Fruit fly (Drosophila melanogaster) whole organism, embryonic: ENCODE results near the gene CG34238.
A peak's percentile ranks its signal among the peaks of the same experiment; 100 is the strongest.

Source experiments
- Aef1 ChIP-seq: fragments of 200-800 bp; sonication (Bioruptor generic); IDR thresholded peaks from 3 replicates; pipeline ENCODE4 v1.3.6; 2022; ENCODE audit warnings: missing biosample characterization, missing genetic modification characterization
- Bgb ChIP-seq: fragments of 200-800 bp; sonication (Bioruptor generic); IDR thresholded peaks from 2 replicates; pipeline ENCODE4 v1.3.6; 2022; ENCODE audit warnings: missing biosample characterization, missing genetic modification characterization; ENCODE audit not compliant: partially characterized antibody
- Bteb2 ChIP-seq: fragments of 200-800 bp; sonication (Bioruptor generic); optimal IDR thresholded peaks from 2 replicates; lab custom pipeline; 2016; ENCODE audit warnings: missing biosample characterization, missing genetic modification characterization
- CG10321 ChIP-seq: fragments of 200-800 bp; sonication (Bioruptor generic); IDR thresholded peaks from 2 replicates; pipeline ENCODE4 v1.3.6; 2022; ENCODE audit warnings: missing biosample characterization, missing genetic modification characterization
- CG12104 ChIP-seq: fragments of 200-800 bp; sonication (Bioruptor generic); optimal IDR thresholded peaks from 3 replicates; lab custom pipeline; 2016; ENCODE audit warnings: missing biosample characterization, missing genetic modification characterization
- CG13287 ChIP-seq: fragments of 200-800 bp; sonication (Bioruptor generic); IDR thresholded peaks from 2 replicates; pipeline ENCODE4 v1.3.6; 2022; ENCODE audit warnings: missing biosample characterization, missing genetic modification characterization; ENCODE audit not compliant: partially characterized antibody
- CG13296 ChIP-seq: fragments of 200-800 bp; sonication (Bioruptor generic); optimal IDR thresholded peaks from 3 replicates; lab custom pipeline; 2018; ENCODE audit warnings: missing biosample characterization, mild to moderate bottlenecking, missing genetic modification characterization
- CG14014 ChIP-seq: fragments of 200-800 bp; sonication (Bioruptor generic); IDR thresholded peaks from 2 replicates; pipeline ENCODE4 v1.3.6; 2022; ENCODE audit warnings: missing biosample characterization, missing genetic modification characterization
- CG1529 ChIP-seq: fragments of 200-800 bp; sonication (Bioruptor generic); optimal IDR thresholded peaks from 3 replicates; lab custom pipeline; 2018; ENCODE audit warnings: missing biosample characterization, missing genetic modification characterization
- CG17912 ChIP-seq: fragments of 200-800 bp; sonication (Bioruptor generic); optimal IDR thresholded peaks from 2 replicates; lab custom pipeline; 2018; ENCODE audit warnings: missing biosample characterization, mild to moderate bottlenecking, missing genetic modification characterization
- CG18764 ChIP-seq: fragments of 200-800 bp; sonication (Bioruptor generic); optimal IDR thresholded peaks from 3 replicates; lab custom pipeline; 2016; ENCODE audit warnings: missing biosample characterization, missing genetic modification characterization
- CG31224 ChIP-seq: fragments of 200-800 bp; sonication (Bioruptor generic); IDR thresholded peaks from 2 replicates; pipeline ENCODE4 v1.3.6; 2022; ENCODE audit warnings: missing biosample characterization, missing genetic modification characterization
- CG32767 ChIP-seq: fragments of 200-800 bp; sonication (Bioruptor generic); IDR thresholded peaks from 2 replicates; pipeline ENCODE4 v1.3.6; 2022; ENCODE audit warnings: missing biosample characterization, missing genetic modification characterization
- CG5953 ChIP-seq: fragments of 200-800 bp; sonication (Bioruptor generic); IDR thresholded peaks from 2 replicates; pipeline ENCODE4 v1.3.6; 2022; ENCODE audit warnings: missing biosample characterization, missing genetic modification characterization
- CG6254 ChIP-seq: fragments of 200-800 bp; sonication (Bioruptor generic); optimal IDR thresholded peaks from 3 replicates; lab custom pipeline; 2017; ENCODE audit warnings: mild to moderate bottlenecking, missing biosample characterization, missing genetic modification reagents, missing genetic modification characterization
- CG6272 ChIP-seq: fragments of 200-800 bp; sonication (Bioruptor generic); IDR thresholded peaks from 2 replicates; pipeline ENCODE4 v1.3.6; 2022; ENCODE audit warnings: missing biosample characterization, missing genetic modification characterization
- CG6854 ChIP-seq: fragments of 200-800 bp; sonication (Bioruptor generic); optimal IDR thresholded peaks from 3 replicates; lab custom pipeline; 2017; ENCODE audit warnings: missing biosample characterization, mild to moderate bottlenecking, missing genetic modification characterization
- Camta ChIP-seq: fragments of 200-800 bp; sonication (Bioruptor generic); optimal IDR thresholded peaks from 2 replicates; lab custom pipeline; 2016; ENCODE audit warnings: missing biosample characterization, missing genetic modification characterization
- CrebB ChIP-seq: fragments of 200-800 bp; sonication (Bioruptor generic); optimal IDR thresholded peaks from 3 replicates; lab custom pipeline; 2018; ENCODE audit warnings: missing biosample characterization, mild to moderate bottlenecking, missing genetic modification characterization
- Elba2 ChIP-seq: fragments of 200-800 bp; sonication (Bioruptor generic); optimal IDR thresholded peaks from 3 replicates; lab custom pipeline; 2016; ENCODE audit warnings: missing biosample characterization, missing genetic modification characterization
- Hr3 ChIP-seq: fragments of 200-800 bp; sonication (Bioruptor generic); optimal IDR thresholded peaks from 3 replicates; lab custom pipeline; 2016; ENCODE audit warnings: missing biosample characterization, missing genetic modification characterization
- Hr78 ChIP-seq, 2 experiments: fragments of 200-800 bp in 1 of 2; fragments of >200 bp in 1 of 2; sonication (Bioruptor generic) in 1 of 2; optimal IDR thresholded peaks; 2 replicates each; lab custom pipeline; 2017 to 2019; ENCODE audit warnings: missing biosample characterization in 2 of 2, missing genetic modification characterization in 2 of 2, mild to moderate bottlenecking in 1 of 2, moderate library complexity in 1 of 2
- Lhr ChIP-seq: fragments of 200-800 bp; sonication (Bioruptor generic); optimal IDR thresholded peaks from 3 replicates; lab custom pipeline; 2017; ENCODE audit warnings: mild to moderate bottlenecking, missing biosample characterization, missing genetic modification reagents, missing genetic modification characterization
- Meics ChIP-seq: fragments of 200-800 bp; sonication (Bioruptor generic); optimal IDR thresholded peaks from 2 replicates; lab custom pipeline; 2017; ENCODE audit warnings: missing biosample characterization, mild to moderate bottlenecking, missing genetic modification characterization
- Oaz ChIP-seq: fragments of 200-800 bp; sonication (Bioruptor generic); IDR thresholded peaks from 2 replicates; pipeline ENCODE4 v1.3.6; 2022; ENCODE audit warnings: missing biosample characterization, missing genetic modification characterization
- Poxn ChIP-seq: fragments of 200-800 bp; sonication (Bioruptor generic); IDR thresholded peaks from 2 replicates; pipeline ENCODE4 v1.3.6; 2022; ENCODE audit warnings: missing biosample characterization, missing genetic modification characterization
- Sox102F ChIP-seq: fragments of 200-800 bp; sonication (Bioruptor generic); optimal IDR thresholded peaks from 2 replicates; lab custom pipeline; 2018; ENCODE audit warnings: missing biosample characterization, mild to moderate bottlenecking, missing genetic modification characterization, moderate library complexity
- YL-1 ChIP-seq: fragments of 200-800 bp; sonication (Bioruptor generic); optimal IDR thresholded peaks from 3 replicates; lab custom pipeline; 2017; ENCODE audit warnings: missing biosample characterization, mild to moderate bottlenecking, missing genetic modification characterization
- chn ChIP-seq: fragments of 200-800 bp; sonication (Bioruptor generic); optimal IDR thresholded peaks from 2 replicates; lab custom pipeline; 2016; ENCODE audit warnings: missing biosample characterization, missing genetic modification characterization
- da ChIP-seq: fragments of 200-800 bp; sonication (Bioruptor generic); optimal IDR thresholded peaks from 2 replicates; lab custom pipeline; 2016; ENCODE audit warnings: missing biosample characterization, missing genetic modification characterization
- dati ChIP-seq: fragments of 200-800 bp; sonication (Bioruptor generic); IDR thresholded peaks from 2 replicates; pipeline ENCODE4 v1.3.6; 2022; ENCODE audit warnings: missing biosample characterization, missing genetic modification characterization
- dimm ChIP-seq: fragments of 200-800 bp; sonication (Bioruptor generic); IDR thresholded peaks from 2 replicates; pipeline ENCODE4 v1.3.6; 2022; ENCODE audit warnings: missing biosample characterization, missing genetic modification characterization
- eve ChIP-seq, 2 experiments: fragments of >200 bp; optimal IDR thresholded peaks; 2 replicates each; lab custom pipeline; 2017; ENCODE audit warnings: missing biosample characterization in 2 of 2, missing genetic modification characterization in 2 of 2
- fd64A ChIP-seq: fragments of 200-800 bp; sonication (Bioruptor generic); optimal IDR thresholded peaks from 3 replicates; lab custom pipeline; 2018; ENCODE audit warnings: missing biosample characterization, mild to moderate bottlenecking, missing genetic modification characterization
- gce ChIP-seq: fragments of 200-800 bp; sonication (Bioruptor generic); IDR thresholded peaks from 3 replicates; pipeline ENCODE4 v1.3.6; 2022; ENCODE audit warnings: missing biosample characterization, missing genetic modification characterization
- gt ChIP-seq: fragments of 200-800 bp; sonication (Bioruptor generic); IDR thresholded peaks from 2 replicates; pipeline ENCODE4 v1.3.6; 2022; ENCODE audit warnings: missing biosample characterization, missing genetic modification characterization
- lab ChIP-seq: fragments of 200-800 bp; sonication (Bioruptor generic); optimal IDR thresholded peaks from 3 replicates; lab custom pipeline; 2017; ENCODE audit warnings: missing biosample characterization, missing genetic modification characterization, mild to moderate bottlenecking, moderate library complexity, missing genetic modification reagents
- mirr ChIP-seq: fragments of 200-800 bp; sonication (Bioruptor generic); optimal IDR thresholded peaks from 3 replicates; lab custom pipeline; 2018; ENCODE audit warnings: missing biosample characterization, mild to moderate bottlenecking, missing genetic modification characterization
- nmo ChIP-seq: fragments of 200-800 bp; sonication (Bioruptor generic); optimal IDR thresholded peaks from 2 replicates; lab custom pipeline; 2018; ENCODE audit warnings: missing biosample characterization, mild to moderate bottlenecking, missing genetic modification characterization, moderate library complexity
- otp ChIP-seq: fragments of 200-800 bp; sonication (Bioruptor generic); IDR thresholded peaks from 3 replicates; pipeline ENCODE4, ENCODE4 v1.3.6; 2022; ENCODE audit warnings: missing biosample characterization, missing genetic modification characterization
- peb ChIP-seq: fragments of 200-800 bp; sonication (Bioruptor generic); IDR thresholded peaks from 2 replicates; pipeline ENCODE4 v1.3.6; 2022; ENCODE audit warnings: missing biosample characterization, missing genetic modification characterization
- phol ChIP-seq: fragments of 200-800 bp; sonication (Bioruptor generic); optimal IDR thresholded peaks from 3 replicates; lab custom pipeline; 2018; ENCODE audit warnings: missing biosample characterization, mild to moderate bottlenecking, missing genetic modification characterization, moderate library complexity
- pnt ChIP-seq: fragments of 200-800 bp; sonication (Bioruptor generic); optimal IDR thresholded peaks from 3 replicates; lab custom pipeline; 2016; ENCODE audit warnings: missing biosample characterization, missing genetic modification characterization
- prd ChIP-seq, 3 experiments: fragments of >200 bp in 2 of 3; fragments of 200-800 bp in 1 of 3; sonication (Bioruptor generic) in 1 of 3; optimal IDR thresholded peaks in 2 of 3; IDR thresholded peaks in 1 of 3; 2 replicates in 2 of 3; 3 replicates in 1 of 3; pipeline versions ENCODE4 v1.3.6 to Lab custom; 2017 to 2022; ENCODE audit warnings: missing biosample characterization in 1 of 3, missing genetic modification characterization in 1 of 3
- repo ChIP-seq: fragments of 200-800 bp; sonication (Bioruptor generic); optimal IDR thresholded peaks from 2 replicates; lab custom pipeline; 2016; ENCODE audit warnings: missing biosample characterization, missing genetic modification characterization
- rib ChIP-seq: fragments of 200-800 bp; sonication (Bioruptor generic); IDR thresholded peaks from 2 replicates; pipeline ENCODE4 v1.3.6; 2022; ENCODE audit warnings: missing biosample characterization, missing genetic modification characterization
- sens-2 ChIP-seq: fragments of 200-800 bp; sonication (Bioruptor generic); IDR thresholded peaks from 2 replicates; pipeline ENCODE4 v1.3.6; 2022; ENCODE audit warnings: missing biosample characterization, missing genetic modification characterization
- tap ChIP-seq: fragments of 200-800 bp; optimal IDR thresholded peaks from 3 replicates; lab custom pipeline; 2019; ENCODE audit warnings: missing biosample characterization, mild to moderate bottlenecking, missing genetic modification characterization, moderate library complexity
- trem ChIP-seq: fragments of 200-800 bp; optimal IDR thresholded peaks from 3 replicates; lab custom pipeline; 2019; ENCODE audit warnings: missing biosample characterization, mild to moderate bottlenecking, missing genetic modification characterization, moderate library complexity
- trh ChIP-seq: fragments of 200-800 bp; sonication (Bioruptor generic); optimal IDR thresholded peaks from 2 replicates; lab custom pipeline; 2016; ENCODE audit warnings: missing biosample characterization, missing genetic modification characterization

CG34238 gene

DNA sequence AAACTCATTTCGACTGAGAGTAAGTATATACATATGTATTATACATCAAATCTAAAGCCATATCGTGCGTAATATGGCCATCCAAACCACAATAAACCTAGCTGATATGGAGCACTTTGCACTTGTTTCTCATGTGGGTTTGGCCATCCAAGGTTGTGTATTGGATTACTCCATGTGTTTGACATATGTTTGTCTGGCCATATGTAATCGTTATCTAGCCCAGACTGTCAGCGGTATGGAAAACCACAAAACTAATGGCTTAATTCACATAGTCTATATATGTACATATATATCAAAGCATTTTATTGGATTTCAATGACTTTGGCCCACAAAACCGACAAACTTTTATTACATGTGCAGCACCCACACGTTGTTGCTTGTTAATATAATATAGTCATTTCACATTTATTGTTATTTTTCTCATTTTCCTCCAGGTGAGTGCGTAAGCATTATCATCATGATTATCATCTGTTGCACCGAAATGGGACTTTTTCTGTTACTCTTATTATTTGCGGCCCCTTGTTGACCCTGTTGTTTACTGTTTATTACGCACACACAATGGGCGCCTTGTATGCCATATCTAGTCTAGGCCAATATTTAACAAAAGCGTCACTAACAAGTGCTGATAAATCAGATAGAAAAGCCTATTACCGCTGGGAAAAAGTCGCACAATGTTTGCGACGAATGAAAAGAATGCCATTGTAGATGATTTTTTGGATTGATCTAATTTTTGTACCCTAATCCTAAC, 30.3 kb downstream of the CG34238 start (continued):
- no peak for TF ChIP-seq gce (GFP tag; lab: Robert Waterston, UW)
- TF ChIP-seq da (GFP tag; lab: Kevin White, UChicago), result peak; percentile 72
- TF ChIP-seq Sox102F, result peak; percentile 70
- peak; percentile 67 for TF ChIP-seq CG1529 (GFP tag; lab: Kevin White, UChicago)
- peak; percentile 36 for TF ChIP-seq CG6254 (GFP tag; lab: Kevin White, UChicago)
- TF ChIP-seq CG6854 (GFP tag; lab: Kevin White, UChicago), result no peak
- peak; percentile 49 for TF ChIP-seq mirr
- TF ChIP-seq Oaz (GFP tag; lab: Robert Waterston, UW), result no peak
- TF ChIP-seq dati (GFP tag; lab: Robert Waterston, UW), result no peak
- TF ChIP-seq pnt (GFP tag; lab: Kevin White, UChicago), result peak; percentile 41
- peak; percentile 23 for TF ChIP-seq tap (tag; lab: Kevin White, UChicago)
- peak; percentile 72 for TF ChIP-seq CG17912 (GFP tag; lab: Kevin White, UChicago)
- peak; percentile 23 for TF ChIP-seq Hr3 (GFP tag; lab: Kevin White, UChicago)
- no peak for TF ChIP-seq dimm
- peak; percentile 45 for TF ChIP-seq trh (GFP tag; lab: Kevin White, UChicago)
- TF ChIP-seq sens-2 (GFP tag; lab: Robert Waterston, UW), result no peak
- TF ChIP-seq CG10321 (GFP tag; lab: Robert Waterston, UW), result no peak
- no peak for TF ChIP-seq Elba2 (GFP tag; lab: Kevin White, UChicago)
- no peak for TF ChIP-seq nmo (GFP tag; lab: Kevin White, UChicago)
- TF ChIP-seq CG18764, result peak; percentile 69
- no peak for TF ChIP-seq Poxn (GFP tag; lab: Robert Waterston, UW)
- TF ChIP-seq phol, result no peak
- TF ChIP-seq CG13287, result no peak
- TF ChIP-seq chn, result peak; percentile 21
- TF ChIP-seq prd (optimal IDR thresholded peaks at IDR 0.05; lab: Kevin White, UChicago), result no peak
- no peak for TF ChIP-seq prd (GFP tag; IDR thresholded peaks at IDR 0.05; lab: Robert Waterston, UW)
- TF ChIP-seq Hr78 (GFP tag; optimal IDR thresholded peaks at IDR 0.05; lab: Kevin White, UChicago), result peak in 1 of 2 experiments; percentile 34
- no peak for TF ChIP-seq rib (GFP tag; lab: Robert Waterston, UW)
- peak; percentile 11 for TF ChIP-seq repo (GFP tag; lab: Kevin White, UChicago)
- peak; percentile 73 for TF ChIP-seq CG13296
- TF ChIP-seq CG32767 (GFP tag; lab: Robert Waterston, UW), result no peak
- no peak for TF ChIP-seq eve (GFP tag; optimal IDR thresholded peaks at IDR 0.05; lab: Kevin White, UChicago)
- peak; percentile 18 for TF ChIP-seq Bteb2 (GFP tag; lab: Kevin White, UChicago)
- TF ChIP-seq otp (GFP tag; lab: Robert Waterston, UW), result peak; percentile 54; the same call in 1 of the 3 replicates
- TF ChIP-seq trem (tag; lab: Kevin White, UChicago), result peak; percentile 0
- TF ChIP-seq lab (GFP tag; lab: Kevin White, UChicago), result peak; percentile 91
- peak; percentile 68 for TF ChIP-seq Camta
- TF ChIP-seq gt (GFP tag; lab: Robert Waterston, UW), result no peak
- TF ChIP-seq CG31224, result no peak
- TF ChIP-seq fd64A (GFP tag; lab: Kevin White, UChicago), result peak; percentile 85
- no peak for TF ChIP-seq Aef1 (GFP tag; lab: Robert Waterston, UW)
- TF ChIP-seq CrebB (tag; lab: Kevin White, UChicago), result peak; percentile 85
- peak; percentile 38 for TF ChIP-seq CG12104
- TF ChIP-seq Lhr, result peak; percentile 36
- no peak for TF ChIP-seq peb (GFP tag; lab: Robert Waterston, UW)
- peak; percentile 21 for TF ChIP-seq YL-1 (GFP tag; lab: Kevin White, UChicago)
- no peak for TF ChIP-seq CG6272
- TF ChIP-seq Meics (GFP tag; lab: Kevin White, UChicago), result peak; percentile 74
- peak; percentile 78; the same call in 1 of the 2 replicates for TF ChIP-seq CG14014 (GFP tag; lab: Robert Waterston, UW)
- TF ChIP-seq Bgb (GFP tag; lab: Robert Waterston, UW), result no peak
- TF ChIP-seq CG5953 (GFP tag; lab: Robert Waterston, UW), result peak; percentile 68
